Worm (Caenorhabditis elegans) whole organism, L3 larva: Measurements from ENCODE around the gene ZK809.9.

Experiments used
- R02D3.7 ChIP-seq: fragments of 150-350 bp; optimal IDR thresholded peaks from 2 replicates; lab custom pipeline; 2014; ENCODE audit warnings: missing biosample characterization, missing genetic modification characterization
- ZK546.5 ChIP-seq: sonication (generic microtip); optimal IDR thresholded peaks from 2 replicates; lab custom pipeline; 2017; ENCODE audit warnings: missing biosample characterization, missing genetic modification characterization
- aly-2 ChIP-seq: fragments of 150-350 bp; optimal IDR thresholded peaks from 2 replicates; lab custom pipeline; 2014; ENCODE audit warnings: missing biosample characterization, missing genetic modification characterization
- ama-1 ChIP-seq: fragments of 150-350 bp; optimal IDR thresholded peaks from 2 replicates; lab custom pipeline; 2018
- ceh-16 ChIP-seq: sonication (generic microtip); optimal IDR thresholded peaks from 2 replicates; lab custom pipeline; 2017; ENCODE audit warnings: missing biosample characterization, missing genetic modification characterization
- ceh-28 ChIP-seq: fragments of 150-350 bp; optimal IDR thresholded peaks from 2 replicates; lab custom pipeline; 2014; ENCODE audit warnings: missing biosample characterization, missing genetic modification reagents, missing genetic modification characterization
- ceh-82 ChIP-seq: fragments of 150-350 bp; optimal IDR thresholded peaks from 2 replicates; lab custom pipeline; 2014; ENCODE audit warnings: missing biosample characterization, missing genetic modification characterization
- ceh-9 ChIP-seq: sonication (generic microtip); optimal IDR thresholded peaks from 2 replicates; lab custom pipeline; 2018; ENCODE audit warnings: missing biosample characterization, missing genetic modification characterization
- daf-12 ChIP-seq: fragments of 150-350 bp; optimal IDR thresholded peaks from 2 replicates; lab custom pipeline; 2014; ENCODE audit warnings: missing biosample characterization, missing genetic modification reagents, missing genetic modification characterization
- egl-27 ChIP-seq: sonication (generic microtip); optimal IDR thresholded peaks from 4 replicates; lab custom pipeline; 2017; ENCODE audit warnings: missing biosample characterization, missing genetic modification reagents, missing genetic modification characterization
- egl-5 ChIP-seq: fragments of 150-350 bp; optimal IDR thresholded peaks from 2 replicates; lab custom pipeline; 2017; ENCODE audit warnings: missing biosample characterization, missing genetic modification reagents, missing genetic modification characterization, inconsistent platforms
- elt-1 ChIP-seq: fragments of 150-350 bp; optimal IDR thresholded peaks from 2 replicates; lab custom pipeline; 2014; ENCODE audit warnings: missing biosample characterization, missing genetic modification characterization
- elt-2 ChIP-seq: sonication (generic microtip); optimal IDR thresholded peaks from 2 replicates; lab custom pipeline; 2016; ENCODE audit warnings: missing genetic modification reagents, mild to moderate bottlenecking, missing genetic modification characterization, missing compliant biosample characterization
- elt-3 ChIP-seq, 3 experiments: fragments of 150-350 bp in 1 of 3; sonication (generic microtip) in 2 of 3; optimal IDR thresholded peaks; 2 replicates in 2 of 3; 4 replicates in 1 of 3; lab custom pipeline; 2014 to 2017; ENCODE audit warnings: missing biosample characterization in 3 of 3, missing genetic modification characterization in 3 of 3
- eor-1 ChIP-seq, 2 experiments: fragments of 150-350 bp; optimal IDR thresholded peaks; 2 replicates each; lab custom pipeline; 2014 to 2018; ENCODE audit warnings: missing biosample characterization in 2 of 2, missing genetic modification characterization in 2 of 2
- fkh-10 ChIP-seq: sonication (generic microtip); optimal IDR thresholded peaks from 2 replicates; lab custom pipeline; 2017; ENCODE audit warnings: missing biosample characterization, missing genetic modification reagents, missing genetic modification characterization
- fkh-2 ChIP-seq: fragments of 150-350 bp; optimal IDR thresholded peaks from 2 replicates; lab custom pipeline; 2014; ENCODE audit warnings: missing biosample characterization, missing genetic modification reagents, missing genetic modification characterization
- fos-1 ChIP-seq: fragments of 150-350 bp; optimal IDR thresholded peaks from 2 replicates; lab custom pipeline; 2014; ENCODE audit warnings: missing biosample characterization, missing genetic modification characterization
- hmg-11 ChIP-seq: sonication (generic microtip); optimal IDR thresholded peaks from 2 replicates; lab custom pipeline; 2016; ENCODE audit warnings: missing genetic modification characterization, missing compliant biosample characterization
- lin-39 ChIP-seq: fragments of 150-350 bp; optimal IDR thresholded peaks from 2 replicates; lab custom pipeline; 2018; ENCODE audit warnings: missing biosample characterization, missing genetic modification reagents, missing genetic modification characterization
- mdl-1 ChIP-seq: fragments of 150-350 bp; optimal IDR thresholded peaks from 2 replicates; lab custom pipeline; 2014; ENCODE audit warnings: missing biosample characterization, missing genetic modification characterization
- nfya-1 ChIP-seq: sonication (generic microtip); optimal IDR thresholded peaks from 2 replicates; lab custom pipeline; 2017; ENCODE audit warnings: missing genetic modification characterization, mild to moderate bottlenecking, missing compliant biosample characterization, antibody characterized with exemption, moderate library complexity; ENCODE audit not compliant: insufficient read depth
- nhr-23 ChIP-seq: fragments of 150-350 bp; optimal IDR thresholded peaks from 2 replicates; lab custom pipeline; 2014; ENCODE audit warnings: missing biosample characterization, missing genetic modification reagents, missing genetic modification characterization
- nhr-237 ChIP-seq: fragments of 150-350 bp; optimal IDR thresholded peaks from 2 replicates; lab custom pipeline; 2014; ENCODE audit warnings: missing biosample characterization, missing genetic modification characterization
- nhr-25 ChIP-seq: sonication (generic microtip); optimal IDR thresholded peaks from 2 replicates; lab custom pipeline; 2017; ENCODE audit warnings: missing biosample characterization, missing genetic modification characterization
- nhr-28 ChIP-seq: fragments of 150-350 bp; optimal IDR thresholded peaks from 2 replicates; lab custom pipeline; 2014; ENCODE audit warnings: missing biosample characterization, missing genetic modification characterization
- nhr-67 ChIP-seq: fragments of 150-350 bp; optimal IDR thresholded peaks from 2 replicates; lab custom pipeline; 2014; ENCODE audit warnings: missing biosample characterization, missing genetic modification characterization
- nhr-76 ChIP-seq: fragments of 150-350 bp; sonication (generic microtip); optimal IDR thresholded peaks from 5 replicates; lab custom pipeline; 2014; ENCODE audit warnings: missing biosample characterization, missing genetic modification characterization
- nhr-77 ChIP-seq: fragments of 150-350 bp; optimal IDR thresholded peaks from 2 replicates; lab custom pipeline; 2014; ENCODE audit warnings: missing biosample characterization, missing genetic modification characterization
- pqm-1 ChIP-seq: fragments of 150-350 bp; optimal IDR thresholded peaks from 2 replicates; lab custom pipeline; 2017; ENCODE audit warnings: missing biosample characterization, missing genetic modification characterization, inconsistent platforms
- sea-2 ChIP-seq: fragments of 150-350 bp; sonication (generic microtip); optimal IDR thresholded peaks from 4 replicates; lab custom pipeline; 2014; ENCODE audit warnings: missing biosample characterization, missing genetic modification reagents, missing genetic modification characterization
- skn-1 ChIP-seq: fragments of 150-350 bp; optimal IDR thresholded peaks from 2 replicates; lab custom pipeline; 2014; ENCODE audit warnings: missing biosample characterization, missing genetic modification characterization
- snpc-4 ChIP-seq: fragments of 150-350 bp; optimal IDR thresholded peaks from 2 replicates; lab custom pipeline; 2014; ENCODE audit warnings: missing biosample characterization, missing genetic modification characterization
- tbx-2 ChIP-seq: sonication (generic microtip); optimal IDR thresholded peaks from 2 replicates; lab custom pipeline; 2016; ENCODE audit warnings: mild to moderate bottlenecking, missing genetic modification characterization, missing compliant biosample characterization
- unc-39 ChIP-seq: sonication (generic microtip); optimal IDR thresholded peaks from 4 replicates; lab custom pipeline; 2017; ENCODE audit warnings: missing biosample characterization, missing genetic modification characterization
- unc-62 ChIP-seq: fragments of 150-350 bp; sonication (generic microtip); optimal IDR thresholded peaks from 4 replicates; lab custom pipeline; 2014; ENCODE audit warnings: missing biosample characterization, missing genetic modification reagents, missing genetic modification characterization
- ztf-4 ChIP-seq: fragments of 150-350 bp; optimal IDR thresholded peaks from 2 replicates; lab custom pipeline; 2014; ENCODE audit warnings: missing biosample characterization, missing genetic modification characterization

The ZK809.9 gene

DNA sequence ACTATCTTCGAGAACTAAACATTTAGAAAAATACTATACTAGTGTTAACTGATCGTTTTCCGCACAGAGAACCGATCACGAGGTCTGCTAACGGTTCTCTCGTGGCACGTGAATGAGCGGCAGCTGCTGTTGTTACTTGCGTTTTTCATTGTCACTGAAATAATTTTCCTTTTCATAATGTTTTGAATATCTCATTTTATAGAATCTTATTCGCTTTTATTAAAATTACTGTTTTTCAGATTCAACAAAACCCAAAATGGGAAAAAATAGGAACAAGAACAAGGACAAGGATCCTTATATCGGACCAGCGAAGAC, 28.7 kb upstream of the ZK809.9 start, which contains the start of gene F58B3.6:
Gene F58B3.6, plus strand, starts transcription at position 240 of the 315 bp plus-strand sequence.
- TF ChIP-seq R02D3.7 (tag; lab: Kevin White, UChicago): no peak
- TF ChIP-seq fkh-10 (GFP tag; lab: Kevin White, UChicago): no peak
- TF ChIP-seq hmg-11 (tag; lab: Kevin White, UChicago): no peak
- no peak for TF ChIP-seq fkh-2 (tag; lab: Kevin White, UChicago)
- TF ChIP-seq daf-12 (tag; lab: Kevin White, UChicago): no peak
- TF ChIP-seq nhr-67 (tag; lab: Kevin White, UChicago): no peak
- TF ChIP-seq nhr-23 (tag; lab: Kevin White, UChicago): peak; percentile 40
- no peak for TF ChIP-seq fos-1 (tag; lab: Kevin White, UChicago)
- no peak for TF ChIP-seq ceh-28 (tag; lab: Kevin White, UChicago)
- TF ChIP-seq nfya-1 (tag; lab: Kevin White, UChicago): peak; percentile 8
- no peak for TF ChIP-seq ama-1
- no peak for TF ChIP-seq ceh-9 (tag; lab: Kevin White, UChicago)
- peak; percentile 7 for TF ChIP-seq elt-2
- TF ChIP-seq ztf-4 (tag; lab: Kevin White, UChicago): no peak
- TF ChIP-seq nhr-25 (tag; lab: Kevin White, UChicago): no peak
- no peak for TF ChIP-seq mdl-1 (tag; lab: Kevin White, UChicago)
- no peak for TF ChIP-seq egl-5 (tag; lab: Kevin White, UChicago)
- no peak for TF ChIP-seq nhr-76 (tag; lab: Kevin White, UChicago)
- TF ChIP-seq skn-1 (tag; lab: Kevin White, UChicago): no peak
- no peak for TF ChIP-seq sea-2 (GFP tag; lab: Kevin White, UChicago)
- TF ChIP-seq nhr-77 (tag; lab: Kevin White, UChicago): no peak
- no peak for TF ChIP-seq aly-2 (tag; lab: Kevin White, UChicago)
- TF ChIP-seq ceh-82 (tag; lab: Kevin White, UChicago): no peak
- TF ChIP-seq elt-3 (tag; optimal IDR thresholded peaks at IDR 0.05; lab: Kevin White, UChicago): no peak
- TF ChIP-seq unc-62 (GFP tag; lab: Kevin White, UChicago): no peak
- TF ChIP-seq nhr-28: no peak

DNA sequence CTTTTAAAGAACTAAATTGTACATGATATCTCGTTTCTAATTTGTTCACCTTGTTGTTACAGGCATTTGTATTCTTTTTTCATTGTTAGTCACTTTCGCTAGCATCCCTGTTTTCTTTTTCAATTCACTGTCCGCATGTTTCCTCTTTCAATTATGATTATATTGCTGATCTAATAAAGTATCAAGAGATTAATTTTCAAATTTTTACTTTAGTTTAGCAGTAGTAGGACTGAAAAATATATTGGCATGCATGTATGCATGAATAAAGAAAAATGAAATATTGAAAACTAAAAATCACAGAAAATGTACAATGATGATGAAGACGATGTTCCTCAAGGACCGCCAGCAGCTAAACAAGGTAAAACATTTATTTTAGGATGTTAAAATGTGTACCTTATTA, 27.1 kb upstream of the ZK809.9 start, which contains the start of gene rbm-17:
Gene rbm-17, plus strand, starts transcription at position 301 of the 400 bp plus-strand sequence.
- no peak for TF ChIP-seq eor-1 (tag; optimal IDR thresholded peaks at IDR 0.05; lab: Kevin White, UChicago)
- no peak for TF ChIP-seq egl-27 (tag; lab: Kevin White, UChicago)
- TF ChIP-seq unc-39 (tag; lab: Kevin White, UChicago): no peak
- no peak for TF ChIP-seq pqm-1 (tag; lab: Kevin White, UChicago)
- TF ChIP-seq ceh-16 (tag; lab: Kevin White, UChicago): no peak
- TF ChIP-seq aly-2 (tag; lab: Kevin White, UChicago): no peak
- TF ChIP-seq snpc-4 (tag; lab: Kevin White, UChicago): no peak
- no peak for TF ChIP-seq ZK546.5 (tag; lab: Kevin White, UChicago)
- no peak for TF ChIP-seq ceh-28 (tag; lab: Kevin White, UChicago)
- no peak for TF ChIP-seq nhr-76 (tag; lab: Kevin White, UChicago)
- no peak for TF ChIP-seq tbx-2 (tag; lab: Kevin White, UChicago)

DNA sequence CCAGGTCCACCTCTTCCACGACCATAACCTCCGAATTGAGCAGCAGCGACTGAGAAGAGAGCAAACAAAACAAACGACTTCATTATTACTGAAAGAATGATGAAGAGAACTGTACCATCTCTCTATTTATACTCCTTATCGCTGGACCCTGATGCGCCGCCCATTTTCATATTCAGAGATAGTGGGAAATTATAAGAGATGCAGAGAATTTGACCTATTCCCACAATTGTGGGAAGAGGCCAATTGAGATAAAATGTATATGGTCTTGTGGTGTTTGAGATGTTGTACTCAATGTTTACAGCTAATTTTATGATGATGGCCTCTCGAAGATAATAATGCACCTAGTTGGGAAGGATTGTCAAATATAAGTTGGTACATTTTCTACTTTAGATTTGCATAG, 24.2 kb upstream of the ZK809.9 start, which contains the start of gene ttr-50:
Gene ttr-50, minus strand, starts transcription at position 101 of the 400 bp plus-strand sequence.
- no peak for TF ChIP-seq fkh-10 (GFP tag; lab: Kevin White, UChicago)
- no peak for TF ChIP-seq egl-5 (tag; lab: Kevin White, UChicago)
- TF ChIP-seq elt-3 (tag; optimal IDR thresholded peaks at IDR 0.05; lab: Kevin White, UChicago): no peak
- no peak for TF ChIP-seq nhr-237 (tag; lab: Kevin White, UChicago)
- no peak for TF ChIP-seq ZK546.5 (tag; lab: Kevin White, UChicago)
- TF ChIP-seq nhr-67 (tag; lab: Kevin White, UChicago): no peak
- TF ChIP-seq mdl-1 (tag; lab: Kevin White, UChicago): no peak
- TF ChIP-seq fos-1 (tag; lab: Kevin White, UChicago): no peak
- no peak for TF ChIP-seq ceh-16 (tag; lab: Kevin White, UChicago)
- no peak for TF ChIP-seq unc-39 (tag; lab: Kevin White, UChicago)
- TF ChIP-seq lin-39: no peak
- TF ChIP-seq snpc-4 (tag; lab: Kevin White, UChicago): no peak
- TF ChIP-seq elt-1: no peak
- TF ChIP-seq hmg-11 (tag; lab: Kevin White, UChicago): no peak
- TF ChIP-seq nhr-76 (tag; lab: Kevin White, UChicago): no peak
